Worm (Caenorhabditis elegans) whole organism, midembryonic: ENCODE results near the gene H28G03.3.

Experiments
- T22C8.4 ChIP-seq: fragments of 200-800 bp; sonication (Bioruptor generic); IDR thresholded peaks from 2 replicates; pipeline ENCODE4 v1.3.6; 2022; ENCODE audit warnings: missing genetic modification characterization, missing compliant biosample characterization
- cog-1 ChIP-seq: sonication (generic microtip); optimal IDR thresholded peaks from 2 replicates; lab custom pipeline; 2016; ENCODE audit warnings: missing genetic modification characterization, missing compliant biosample characterization
- flt-1 ChIP-seq: fragments of 200-800 bp; sonication (Bioruptor generic); IDR thresholded peaks from 2 replicates; pipeline ENCODE4 v1.3.6; 2022; ENCODE audit warnings: missing genetic modification characterization, missing compliant biosample characterization
- klf-2 ChIP-seq: fragments of 200-800 bp; sonication (Bioruptor generic); conservative IDR thresholded peaks from 2 replicates; pipeline ENCODE4 v1.3.6; 2022; ENCODE audit warnings: missing genetic modification reagents, missing genetic modification characterization, missing compliant biosample characterization
- med-1 ChIP-seq: sonication (generic microtip); optimal IDR thresholded peaks from 2 replicates; lab custom pipeline; 2017; ENCODE audit warnings: missing genetic modification characterization, mild to moderate bottlenecking, missing compliant biosample characterization, antibody characterized with exemption, missing genetic modification reagents; ENCODE audit not compliant: insufficient read depth
- ref-1 ChIP-seq: fragments of 200-800 bp; sonication (Bioruptor generic); conservative IDR thresholded peaks from 2 replicates; pipeline ENCODE4 v1.3.6; 2022; ENCODE audit warnings: missing genetic modification reagents, missing genetic modification characterization, missing compliant biosample characterization
- tab-1 ChIP-seq: fragments of 200-800 bp; sonication (Bioruptor generic); IDR thresholded peaks from 2 replicates; pipeline ENCODE4 v1.3.6; 2022; ENCODE audit warnings: missing genetic modification characterization, missing compliant biosample characterization
- ztf-23 ChIP-seq: fragments of 200-800 bp; sonication (Bioruptor generic); IDR thresholded peaks from 2 replicates; pipeline ENCODE4 v1.3.6; 2022; ENCODE audit warnings: missing genetic modification reagents, missing genetic modification characterization, missing compliant biosample characterization
- ztf-29 ChIP-seq: fragments of 200-800 bp; sonication (Bioruptor generic); IDR thresholded peaks from 2 replicates; pipeline ENCODE4 v1.3.6; 2022; ENCODE audit warnings: missing genetic modification reagents, missing genetic modification characterization, missing compliant biosample characterization

The H28G03.3 gene

DNA sequence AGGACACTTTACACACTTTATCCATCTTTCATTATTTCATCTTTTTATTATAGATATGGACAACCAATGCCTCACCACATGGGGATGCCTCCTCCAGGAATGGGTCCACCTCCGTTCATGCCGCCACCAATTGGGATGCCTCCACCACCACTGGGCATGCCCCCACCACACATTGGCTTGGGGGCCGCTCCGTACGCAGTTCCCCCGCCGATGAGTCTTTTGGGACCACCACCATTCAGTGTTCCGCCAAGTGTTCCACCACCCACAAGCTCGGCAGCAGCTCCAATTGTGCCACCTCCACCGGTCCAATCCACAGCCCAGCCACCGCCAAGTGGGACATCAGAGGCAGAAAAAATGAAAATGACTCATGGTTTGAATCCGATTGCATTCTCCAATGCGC lies 11.4 kb downstream of the H28G03.3 start:
- TF ChIP-seq ztf-23 (0 out of 2 replicates have a peak, but pooled peaks have one; percentile 44), ref-1 (GFP tag; lab: Robert Waterston, UW) (no peak), med-1 (GFP tag; lab: Kevin White, UChicago) (no peak), cog-1 (no peak), tab-1 (no peak), flt-1 (GFP tag; lab: Robert Waterston, UW) (no peak), T22C8.4 (GFP tag; lab: Robert Waterston, UW) (no peak)

DNA sequence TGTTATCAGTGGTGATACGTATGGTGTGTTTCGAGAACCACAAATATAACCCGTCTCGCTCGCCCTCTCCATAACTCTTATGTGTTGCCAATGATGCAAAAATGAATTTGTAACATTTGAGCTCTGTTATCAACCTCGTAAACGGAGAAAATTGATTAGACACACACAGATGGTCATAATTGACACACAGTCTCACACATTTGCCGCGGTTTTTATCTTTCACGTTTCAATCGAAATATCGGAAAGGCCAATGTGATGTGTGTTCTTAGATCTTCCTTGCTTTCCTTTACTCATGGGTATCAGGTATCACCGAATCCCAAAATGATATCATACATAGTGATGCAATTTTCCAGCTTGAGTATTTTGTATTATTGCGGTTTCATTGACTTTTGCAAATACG lies 12.6 kb downstream of the H28G03.3 start:
- TF ChIP-seq flt-1 (GFP tag; lab: Robert Waterston, UW) (no peak), med-1 (GFP tag; lab: Kevin White, UChicago) (no peak), ztf-23 (no peak), ztf-29 (GFP tag; lab: Robert Waterston, UW) (no peak), T22C8.4 (GFP tag; lab: Robert Waterston, UW) (no peak)

DNA sequence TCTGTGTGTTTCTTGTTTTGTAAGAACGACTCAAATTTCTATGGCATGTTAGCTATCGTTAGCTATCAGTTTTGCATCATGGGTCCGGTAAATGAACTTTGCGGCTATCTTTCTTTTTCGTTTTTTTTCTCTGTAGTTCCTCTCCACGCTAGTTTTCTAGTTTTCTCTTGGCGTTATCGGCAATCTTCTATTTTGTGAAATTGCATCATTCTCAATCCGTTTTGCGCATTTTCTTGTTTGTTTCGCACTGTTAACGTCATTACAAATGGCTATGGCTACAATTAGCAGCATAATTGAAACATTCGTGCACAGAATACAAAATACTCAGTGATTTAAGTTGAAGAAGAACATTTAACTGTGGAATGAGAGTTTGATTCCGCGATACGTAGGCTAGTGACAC lies 13.1 kb downstream of the H28G03.3 start:
- TF ChIP-seq ztf-23 (no peak), cog-1 (no peak), ref-1 (GFP tag; lab: Robert Waterston, UW) (no peak), T22C8.4 (GFP tag; lab: Robert Waterston, UW) (no peak), flt-1 (GFP tag; lab: Robert Waterston, UW) (no peak), ztf-29 (GFP tag; lab: Robert Waterston, UW) (no peak), med-1 (GFP tag; lab: Kevin White, UChicago) (no peak), tab-1 (no peak), klf-2 (GFP tag; lab: Robert Waterston, UW) (no peak)

DNA sequence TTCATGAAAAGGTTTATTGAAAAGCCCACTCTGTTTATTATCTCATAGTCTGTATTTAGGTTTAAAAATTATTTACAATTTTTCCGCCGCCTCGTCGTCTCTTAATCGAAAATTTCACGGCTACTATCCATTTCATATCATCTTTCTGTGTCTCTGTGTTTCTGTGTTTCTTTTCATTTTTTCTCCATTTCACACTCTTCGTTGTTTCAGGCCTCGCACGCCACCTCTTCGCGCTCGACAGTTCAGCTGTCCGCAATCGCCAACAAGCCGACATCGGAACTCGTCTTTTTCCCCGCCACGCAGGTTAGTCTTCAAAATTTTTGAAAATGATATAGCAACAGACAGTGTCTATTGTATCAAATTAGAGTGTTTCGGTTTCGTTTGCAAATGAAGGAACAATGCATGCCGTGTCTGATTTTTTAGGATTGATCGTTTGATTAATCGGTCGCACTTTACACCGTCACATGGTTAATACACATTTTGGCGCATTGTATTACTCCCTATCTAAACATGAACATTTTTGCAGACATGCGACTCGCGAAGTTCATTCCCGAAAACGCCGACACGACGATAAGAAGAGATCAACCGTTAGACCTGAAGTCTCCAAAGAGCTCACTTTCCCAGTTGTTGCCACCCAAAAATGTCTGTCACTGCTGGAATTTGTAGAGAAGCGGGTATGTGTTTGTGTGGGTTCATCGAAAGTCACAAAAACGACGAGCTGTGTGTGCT lies 15.1 kb downstream of the H28G03.3 start:
- no peak for TF ChIP-seq T22C8.4 (GFP tag; lab: Robert Waterston, UW)
- TF ChIP-seq ztf-23: no peak
- no peak for TF ChIP-seq ztf-29 (GFP tag; lab: Robert Waterston, UW)
- no peak for TF ChIP-seq ref-1 (GFP tag; lab: Robert Waterston, UW)
- TF ChIP-seq flt-1 (GFP tag; lab: Robert Waterston, UW): no peak
- no peak for TF ChIP-seq klf-2 (GFP tag; lab: Robert Waterston, UW)

DNA sequence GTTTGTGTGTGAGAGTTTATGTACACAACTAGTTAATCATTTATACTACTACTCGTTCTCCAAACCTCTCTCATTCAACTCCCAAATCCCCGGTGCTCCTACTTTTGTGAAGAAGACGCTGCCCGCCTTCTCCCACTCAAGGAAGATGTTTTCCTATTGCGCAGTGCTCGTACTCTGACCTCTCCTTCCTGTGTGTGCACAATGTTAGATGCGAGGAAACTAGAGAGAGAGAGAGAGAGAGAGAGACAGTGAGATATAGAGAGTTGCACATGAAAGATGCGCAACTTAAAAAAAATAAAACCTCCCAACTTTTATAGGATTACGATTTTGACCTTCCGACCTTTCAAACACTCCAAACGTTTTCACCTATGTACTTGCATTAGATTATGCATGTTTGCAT lies 15.6 kb downstream of the H28G03.3 start:
- TF ChIP-seq cog-1: peak; percentile 35
- TF ChIP-seq ztf-23: no peak
- no peak for TF ChIP-seq ref-1 (GFP tag; lab: Robert Waterston, UW)

DNA sequence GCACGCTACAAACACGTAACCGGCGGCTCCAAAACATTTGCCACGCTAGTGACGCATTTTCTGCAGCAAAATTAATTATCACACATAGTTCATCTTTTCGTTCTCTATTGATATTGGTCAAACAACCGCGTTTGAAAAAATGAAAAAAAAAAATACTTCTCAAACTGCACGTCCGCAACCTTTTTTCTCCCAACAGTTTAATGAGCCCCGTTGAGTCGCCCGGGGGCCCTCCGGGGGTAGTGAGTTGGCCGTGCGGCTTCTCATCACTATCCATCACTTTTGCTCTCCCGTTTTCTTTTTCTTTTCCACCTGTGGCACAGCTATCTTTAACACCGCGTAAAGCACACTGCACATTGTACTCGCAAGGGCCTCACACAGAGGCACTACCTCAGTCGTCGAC lies 16.7 kb downstream of the H28G03.3 start:
- TF ChIP-seq ztf-23 (no peak), T22C8.4 (GFP tag; lab: Robert Waterston, UW) (no peak), ref-1 (GFP tag; lab: Robert Waterston, UW) (no peak), cog-1 (no peak), ztf-29 (GFP tag; lab: Robert Waterston, UW) (no peak), tab-1 (no peak), med-1 (GFP tag; lab: Kevin White, UChicago) (no peak), flt-1 (GFP tag; lab: Robert Waterston, UW) (no peak), klf-2 (GFP tag; lab: Robert Waterston, UW) (no peak)

DNA sequence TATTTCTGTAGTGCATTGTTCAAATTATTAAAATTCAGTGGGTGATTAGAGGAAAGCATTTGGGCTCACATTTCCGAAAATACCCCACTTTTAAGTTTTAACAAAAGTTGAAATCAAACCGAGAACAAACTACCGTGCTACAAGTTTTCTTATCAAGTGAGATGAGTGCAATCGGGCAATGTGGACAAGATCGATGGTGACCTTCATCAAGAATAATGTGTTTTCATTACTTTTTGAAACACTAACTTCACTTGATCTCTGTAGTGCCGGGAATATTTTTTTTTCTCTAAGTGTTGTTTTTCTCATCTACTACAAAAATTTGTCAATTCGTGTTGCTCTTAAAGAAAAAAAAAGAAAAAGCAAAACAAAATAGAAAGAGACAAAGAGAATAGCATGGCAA lies 17.3 kb downstream of the H28G03.3 start:
- TF ChIP-seq T22C8.4 (GFP tag; lab: Robert Waterston, UW) (no peak), klf-2 (GFP tag; lab: Robert Waterston, UW) (no peak), ztf-23 (no peak), cog-1 (no peak), tab-1 (no peak), ztf-29 (GFP tag; lab: Robert Waterston, UW) (no peak), flt-1 (GFP tag; lab: Robert Waterston, UW) (no peak)

DNA sequence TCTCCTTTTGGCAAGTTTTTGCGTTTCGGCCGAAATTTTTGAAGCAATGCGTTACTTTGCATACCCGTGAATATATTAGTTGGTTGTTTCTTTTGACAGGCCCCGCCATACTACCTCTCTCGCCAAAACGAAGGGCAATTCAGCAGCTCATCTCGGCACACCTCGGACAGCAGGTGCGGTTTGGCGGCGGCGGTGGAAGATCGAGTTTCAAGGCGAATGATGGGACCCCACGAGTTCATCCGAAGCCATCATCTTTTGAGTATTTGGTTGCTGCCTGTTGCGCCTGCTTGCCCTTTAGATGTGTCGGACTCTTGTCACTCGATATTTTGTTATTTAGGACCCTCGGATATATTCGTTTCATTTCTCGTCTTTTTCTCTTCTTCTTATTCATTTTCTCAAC lies 17.8 kb downstream of the H28G03.3 start:
- TF ChIP-seq med-1 (GFP tag; lab: Kevin White, UChicago): no peak
- TF ChIP-seq ref-1 (GFP tag; lab: Robert Waterston, UW): no peak
- TF ChIP-seq ztf-23: no peak
- TF ChIP-seq tab-1: no peak
- no peak for TF ChIP-seq ztf-29 (GFP tag; lab: Robert Waterston, UW)
- no peak for TF ChIP-seq flt-1 (GFP tag; lab: Robert Waterston, UW)
- no peak for TF ChIP-seq cog-1
- TF ChIP-seq T22C8.4 (GFP tag; lab: Robert Waterston, UW): no peak
- TF ChIP-seq klf-2 (GFP tag; lab: Robert Waterston, UW): no peak

DNA sequence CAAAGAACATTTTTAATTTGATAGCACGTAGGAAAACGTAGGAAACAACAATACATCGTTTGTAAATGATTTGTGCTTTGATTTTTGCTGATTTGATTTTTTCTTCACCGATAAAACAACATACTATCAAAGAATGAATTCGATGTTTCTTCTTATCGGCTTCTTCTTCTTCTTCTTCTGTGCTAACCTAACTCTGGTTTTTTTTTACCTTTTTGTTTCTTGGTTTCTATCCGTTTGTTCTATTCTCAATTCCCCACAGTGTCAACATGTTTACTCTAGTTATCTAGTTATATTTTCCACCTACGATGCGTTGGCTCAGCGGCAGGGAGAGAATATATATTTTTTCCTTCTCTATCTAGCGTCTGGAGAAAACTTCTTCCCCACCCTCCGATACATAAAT lies 18.3 kb downstream of the H28G03.3 start:
- TF ChIP-seq ztf-29 (GFP tag; lab: Robert Waterston, UW) (no peak), T22C8.4 (GFP tag; lab: Robert Waterston, UW) (no peak), tab-1 (no peak), flt-1 (GFP tag; lab: Robert Waterston, UW) (0 out of 2 replicates have a peak, but pooled peaks have one; percentile 30)

DNA sequence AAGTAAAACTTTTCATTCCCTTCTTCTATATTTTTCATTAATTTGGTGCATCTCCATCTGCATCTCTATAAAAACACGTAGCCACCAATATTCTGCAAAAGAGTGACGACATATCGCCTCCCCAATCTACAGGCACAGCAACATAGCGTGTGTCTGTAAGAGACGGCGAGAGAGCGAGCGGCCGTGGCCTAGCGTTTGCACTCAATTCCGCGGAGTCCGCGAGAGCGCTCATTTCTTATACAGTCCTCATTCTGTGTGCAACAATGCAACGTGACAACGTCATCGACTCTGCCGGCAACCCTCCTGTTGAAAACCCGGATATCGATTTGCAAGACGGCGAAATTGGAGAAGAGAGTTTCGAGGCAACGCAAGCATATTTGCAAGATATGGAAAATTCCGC lies 20.6 kb downstream of the H28G03.3 start, which contains the start of gene H28G03.2:
TSS of gene H28G03.2 (plus strand) at position 200 of the 400 bp plus-strand sequence.
- TF ChIP-seq ref-1 (GFP tag; lab: Robert Waterston, UW) (no peak), cog-1 (no peak), tab-1 (no peak), T22C8.4 (GFP tag; lab: Robert Waterston, UW) (0 out of 2 replicates have a peak, but pooled peaks have one; percentile 23)
